Fruit fly (Drosophila melanogaster): ENCODE data around the gene Dus1.

DNA sequence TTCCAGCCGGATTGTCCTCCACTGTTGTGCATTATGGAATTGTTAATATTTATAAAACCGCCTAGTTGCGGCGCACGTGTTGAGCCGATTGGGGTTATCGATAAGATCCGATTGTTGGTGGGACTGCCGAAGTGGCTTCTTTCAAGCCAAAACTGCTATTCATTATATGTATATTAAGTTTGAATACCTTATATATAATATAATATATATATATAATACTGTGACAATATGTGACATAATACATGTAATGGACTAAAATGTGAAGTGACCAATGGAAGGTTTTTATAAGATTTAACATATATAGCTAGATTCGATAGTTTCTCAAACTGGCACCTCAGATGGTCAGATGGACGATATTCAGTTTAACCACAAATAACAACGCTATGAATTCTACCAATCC, 2.1 kb upstream of the Dus1 start, which contains the start of the genes mbm and CG11555:
- TF ChIP-seq CG15710 (tag; optimal IDR thresholded peaks at IDR 0.05): peak; percentile 27
- no peak for TF ChIP-seq CG8301 (tag; optimal IDR thresholded peaks at IDR 0.05)
- TF ChIP-seq Pif1B (GFP tag; optimal IDR thresholded peaks at IDR 0.05): no peak
- TF ChIP-seq CG10348 (GFP tag; IDR thresholded peaks at IDR 0.05): no peak
- no peak for TF ChIP-seq D1 (tag; optimal IDR thresholded peaks at IDR 0.05)
- no peak for TF ChIP-seq CG32121 (GFP tag; IDR thresholded peaks at IDR 0.05)
- TF ChIP-seq EcR (GFP tag; optimal IDR thresholded peaks at IDR 0.05): no peak
- TF ChIP-seq Snoo (tag; optimal IDR thresholded peaks at IDR 0.05): no peak
- TF ChIP-seq fd96Ca (GFP tag; IDR thresholded peaks at IDR 0.05): no peak
- no peak for TF ChIP-seq CG34367 (tag; optimal IDR thresholded peaks at IDR 0.05)
- TF ChIP-seq CG13204 (GFP tag; optimal IDR thresholded peaks at IDR 0.05): no peak
- no peak for TF ChIP-seq gl (tag; optimal IDR thresholded peaks at IDR 0.05)
- TF ChIP-seq CG9948 (tag; optimal IDR thresholded peaks at IDR 0.05): no peak
- no peak for TF ChIP-seq CG12605 (GFP tag; IDR thresholded peaks at IDR 0.05)
